Fruit fly (Drosophila melanogaster) S2 (cell line): ENCODE results near the gene Atx-1.

Source experiments
- CG8478 ChIP-seq: fragments of >200 bp; optimal IDR thresholded peaks from 2 replicates; lab custom pipeline; 2018
- CTCF ChIP-seq, 2 experiments: fragments of >200 bp; optimal IDR thresholded peaks; 2 replicates each; lab custom pipeline; 2018

Atx-1 gene

dm6 chrX:6822904-6823303, at the start of gene Atx-1:
Gene Atx-1, plus strand, starts transcription at chrX:6823204.
- TF ChIP-seq CG8478 (no peak), CTCF (optimal IDR thresholded peaks at IDR 0.05; lab: Kevin White, UChicago) (no peak)

- no peak for TF ChIP-seq CTCF (optimal IDR thresholded peaks at IDR 0.05; lab: Kevin White, UChicago)
- no peak for TF ChIP-seq CG8478
Observed at dm6 chrX:6775622-6776021, 47.4 kb upstream of the Atx-1 start.

- TF ChIP-seq CTCF (optimal IDR thresholded peaks at IDR 0.05; lab: Kevin White, UChicago) (no peak), CG8478 (no peak)
Observed at dm6 chrX:6776274-6776673, 46.7 kb upstream of the Atx-1 start.

- TF ChIP-seq CTCF (optimal IDR thresholded peaks at IDR 0.05; lab: Kevin White, UChicago): no peak
- no peak for TF ChIP-seq CG8478
Observed at dm6 chrX:6776934-6777333, 46.1 kb upstream of the Atx-1 start.

- TF ChIP-seq CTCF (optimal IDR thresholded peaks at IDR 0.05; lab: Kevin White, UChicago) (no peak), CG8478 (no peak)
Observed at dm6 chrX:6777394-6777793, 45.6 kb upstream of the Atx-1 start.

dm6 chrX:6778068-6778467, 44.9 kb upstream of the Atx-1 start:
- TF ChIP-seq CTCF (optimal IDR thresholded peaks at IDR 0.05; lab: Kevin White, UChicago) (no peak), CG8478 (no peak)

- TF ChIP-seq CG8478 (no peak), CTCF (optimal IDR thresholded peaks at IDR 0.05; lab: Kevin White, UChicago) (no peak)
Observed at dm6 chrX:6778780-6779179, 44.2 kb upstream of the Atx-1 start.

dm6 chrX:6779609-6780139, 43.3 kb upstream of the Atx-1 start, which contains the start of gene shf:
Gene shf, minus strand, starts transcription at chrX:6779659.
- TF ChIP-seq CG8478 (no peak), CTCF (optimal IDR thresholded peaks at IDR 0.05; lab: Kevin White, UChicago) (no peak)

dm6 chrX:6790944-6791343, 32.1 kb upstream of the Atx-1 start:
- no peak for TF ChIP-seq CTCF (optimal IDR thresholded peaks at IDR 0.05; lab: Kevin White, UChicago)
- TF ChIP-seq CG8478: no peak

- TF ChIP-seq CG8478 (no peak), CTCF (optimal IDR thresholded peaks at IDR 0.05; lab: Kevin White, UChicago) (no peak)
Observed at dm6 chrX:6791531-6791930, 31.5 kb upstream of the Atx-1 start.

dm6 chrX:6792891-6793290, 30.1 kb upstream of the Atx-1 start:
- no peak for TF ChIP-seq CG8478
- no peak for TF ChIP-seq CTCF (optimal IDR thresholded peaks at IDR 0.05; lab: Kevin White, UChicago)

dm6 chrX:6793390-6793789, 29.6 kb upstream of the Atx-1 start:
- TF ChIP-seq CG8478 (no peak), CTCF (optimal IDR thresholded peaks at IDR 0.05; lab: Kevin White, UChicago) (no peak)

dm6 chrX:6794190-6794589, 28.8 kb upstream of the Atx-1 start:
- TF ChIP-seq CTCF (optimal IDR thresholded peaks at IDR 0.05; lab: Kevin White, UChicago) (no peak), CG8478 (no peak)

- no peak for TF ChIP-seq CG8478
- TF ChIP-seq CTCF (optimal IDR thresholded peaks at IDR 0.05; lab: Kevin White, UChicago): no peak
Observed at dm6 chrX:6794826-6795225, 28.2 kb upstream of the Atx-1 start.

dm6 chrX:6795987-6796691, 26.9 kb upstream of the Atx-1 start:
- no peak for TF ChIP-seq CTCF (optimal IDR thresholded peaks at IDR 0.05; lab: Kevin White, UChicago)
- TF ChIP-seq CG8478: no peak

dm6 chrX:6796972-6797371, 26.0 kb upstream of the Atx-1 start:
- TF ChIP-seq CG8478 (no peak), CTCF (optimal IDR thresholded peaks at IDR 0.05; lab: Kevin White, UChicago) (no peak)
